Fruit fly (Drosophila melanogaster) whole organism: ENCODE results near the gene CrebA.

ENCODE experiments used
- CG8478 ChIP-seq: fragments of >200 bp; optimal IDR thresholded peaks from 2 replicates; lab custom pipeline; 2018; ENCODE audit warnings: inconsistent platforms
- Dll ChIP-seq: fragments of >200 bp; optimal IDR thresholded peaks from 2 replicates; lab custom pipeline; 2017
- EcR ChIP-seq, 2 experiments: fragments of >200 bp; optimal IDR thresholded peaks; 2 replicates each; lab custom pipeline; 2017; ENCODE audit warnings: missing biosample characterization in 2 of 2, missing genetic modification characterization in 2 of 2, missing genetic modification reagents in 2 of 2
- pan ChIP-seq: fragments of >200 bp; optimal IDR thresholded peaks from 2 replicates; lab custom pipeline; 2017
- psq ChIP-seq: fragments of >200 bp; optimal IDR thresholded peaks from 2 replicates; lab custom pipeline; 2017
- usp ChIP-seq: fragments of >200 bp; optimal IDR thresholded peaks from 2 replicates; lab custom pipeline; 2017; ENCODE audit warnings: missing biosample characterization, missing genetic modification characterization, mixed read lengths

CrebA gene

DNA sequence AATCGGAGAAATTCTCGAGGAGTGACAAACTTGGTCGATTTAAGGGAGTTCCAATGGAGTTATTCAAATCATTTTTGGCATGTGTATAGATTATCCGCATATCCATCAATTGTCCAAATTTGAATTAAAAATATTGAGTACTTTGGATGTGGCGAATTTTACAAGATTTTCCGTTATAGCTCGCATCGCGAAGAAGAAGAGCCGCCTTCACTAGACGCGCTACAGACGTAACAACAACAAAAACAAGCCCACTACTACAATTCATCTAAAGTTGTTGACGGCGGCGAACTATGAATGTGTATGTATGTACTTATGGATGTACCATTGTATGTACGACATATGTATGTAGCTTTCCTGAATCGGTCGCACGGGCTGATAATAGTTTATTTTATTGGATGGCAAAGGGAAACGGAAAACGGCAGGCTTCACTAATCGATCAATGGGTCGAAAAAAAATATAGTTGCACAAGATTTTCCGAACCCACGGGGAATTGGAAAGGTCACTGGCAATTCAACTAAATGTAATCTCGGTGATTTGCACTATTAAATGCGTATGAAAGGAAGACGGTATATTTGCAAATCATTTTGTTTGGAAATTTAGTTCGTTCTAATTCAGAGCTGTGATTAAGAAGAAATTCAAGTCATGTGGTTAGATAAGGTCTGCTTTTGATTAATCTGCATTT lies 20.2 kb upstream of the CrebA start:
- TF ChIP-seq CG8478 (lab: Kevin White, UChicago) = no peak
- TF ChIP-seq Dll = no peak
- no peak for TF ChIP-seq psq (lab: Kevin White, UChicago)
- TF ChIP-seq EcR (GFP tag; optimal IDR thresholded peaks at IDR 0.05; lab: Kevin White, UChicago) = no peak
- TF ChIP-seq usp (GFP tag; lab: Kevin White, UChicago) = no peak
- TF ChIP-seq pan (lab: Kevin White, UChicago) = no peak

DNA sequence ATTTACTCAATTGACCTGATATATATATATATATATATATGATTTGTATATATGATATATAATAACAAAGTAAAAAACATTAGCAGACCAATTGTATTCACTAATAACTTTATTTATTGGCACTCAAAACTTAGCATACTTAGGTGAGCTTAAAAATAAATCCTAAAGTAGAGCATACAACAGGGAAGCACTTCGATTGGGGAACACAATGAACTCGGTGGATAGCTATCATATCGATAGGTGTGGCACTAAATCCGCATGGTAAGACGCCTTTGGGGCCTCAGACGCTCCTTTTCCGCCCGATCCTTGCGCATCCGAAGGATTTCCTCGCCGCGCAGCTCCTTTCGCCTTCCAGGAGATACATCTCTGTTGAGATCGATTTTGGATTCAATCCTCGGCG lies 18.8 kb upstream of the CrebA start:
- TF ChIP-seq EcR (GFP tag; optimal IDR thresholded peaks at IDR 0.05; lab: Kevin White, UChicago) (no peak), psq (lab: Kevin White, UChicago) (no peak), usp (GFP tag; lab: Kevin White, UChicago) (no peak)

DNA sequence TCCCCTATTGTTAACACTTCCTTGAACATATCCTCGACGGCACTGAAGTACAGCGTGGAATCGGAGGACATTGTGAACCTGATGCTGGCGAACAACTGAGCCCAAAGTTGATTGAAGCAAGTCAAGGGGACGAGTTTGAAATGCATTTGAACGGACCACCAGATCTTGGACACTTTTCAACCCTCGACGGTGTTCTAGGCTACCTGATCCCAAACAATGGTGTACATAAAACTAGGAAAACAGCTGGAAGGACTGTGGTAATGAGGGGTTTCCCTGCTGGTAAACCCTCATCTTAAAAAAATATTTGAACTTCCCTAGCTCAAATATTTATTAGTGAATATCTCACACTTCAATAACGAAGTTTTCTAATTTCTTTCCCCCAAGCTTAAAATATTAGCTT lies 18.2 kb upstream of the CrebA start, which contains the start of gene CG13454:
Gene CG13454, minus strand, starts transcription at position 101 of the 400 bp plus-strand sequence.
- TF ChIP-seq Dll = no peak
- no peak for TF ChIP-seq psq (lab: Kevin White, UChicago)
- TF ChIP-seq EcR (GFP tag; optimal IDR thresholded peaks at IDR 0.05; lab: Kevin White, UChicago) = no peak
- no peak for TF ChIP-seq usp (GFP tag; lab: Kevin White, UChicago)
- TF ChIP-seq pan (lab: Kevin White, UChicago) = no peak
- TF ChIP-seq CG8478 (lab: Kevin White, UChicago) = no peak

DNA sequence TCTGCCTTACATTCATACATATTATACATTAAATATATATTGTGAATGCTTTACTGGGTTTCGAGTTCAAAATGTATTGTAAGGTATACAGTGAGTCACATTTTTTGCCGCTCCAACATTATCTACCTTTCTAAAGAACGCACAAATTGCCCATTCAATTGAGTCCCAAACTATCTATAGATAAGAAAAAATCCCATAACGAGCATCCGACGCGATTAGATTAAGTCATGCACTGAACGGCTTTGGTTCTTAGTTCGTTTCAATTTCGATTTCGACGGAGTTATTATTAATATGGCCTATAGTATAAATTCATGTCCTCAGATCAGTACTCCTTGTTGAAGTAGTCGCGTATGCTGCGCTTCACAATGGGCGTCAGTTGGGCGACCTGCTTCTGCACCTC lies 17.7 kb upstream of the CrebA start:
- no peak for TF ChIP-seq CG8478 (lab: Kevin White, UChicago)
- TF ChIP-seq EcR (GFP tag; optimal IDR thresholded peaks at IDR 0.05; lab: Kevin White, UChicago) = no peak
- TF ChIP-seq Dll = no peak
- TF ChIP-seq psq (lab: Kevin White, UChicago) = no peak
- TF ChIP-seq pan (lab: Kevin White, UChicago) = no peak
- TF ChIP-seq usp (GFP tag; lab: Kevin White, UChicago) = no peak

DNA sequence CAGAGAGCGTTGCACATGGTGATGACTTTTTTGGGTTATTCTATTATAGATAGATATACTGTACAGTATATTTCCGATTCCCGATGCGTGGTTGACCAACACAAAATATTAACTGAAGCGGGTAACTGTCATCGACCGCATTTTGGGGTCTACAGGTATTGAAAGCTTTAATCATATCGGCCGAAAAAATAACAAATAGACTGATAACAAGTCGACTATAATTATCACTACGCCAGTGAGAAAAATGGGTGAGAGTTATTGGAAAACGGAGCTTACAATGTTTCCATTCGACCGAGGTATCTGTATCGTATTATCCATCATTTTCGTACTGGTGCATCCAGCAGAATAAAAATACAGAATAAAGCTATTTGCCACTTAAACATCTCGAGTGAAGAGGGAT lies 16.9 kb upstream of the CrebA start:
- TF ChIP-seq usp (GFP tag; lab: Kevin White, UChicago) = no peak
- TF ChIP-seq psq (lab: Kevin White, UChicago) = no peak
- no peak for TF ChIP-seq Dll
- TF ChIP-seq CG8478 (lab: Kevin White, UChicago) = no peak
- TF ChIP-seq EcR (GFP tag; optimal IDR thresholded peaks at IDR 0.05; lab: Kevin White, UChicago) = no peak

DNA sequence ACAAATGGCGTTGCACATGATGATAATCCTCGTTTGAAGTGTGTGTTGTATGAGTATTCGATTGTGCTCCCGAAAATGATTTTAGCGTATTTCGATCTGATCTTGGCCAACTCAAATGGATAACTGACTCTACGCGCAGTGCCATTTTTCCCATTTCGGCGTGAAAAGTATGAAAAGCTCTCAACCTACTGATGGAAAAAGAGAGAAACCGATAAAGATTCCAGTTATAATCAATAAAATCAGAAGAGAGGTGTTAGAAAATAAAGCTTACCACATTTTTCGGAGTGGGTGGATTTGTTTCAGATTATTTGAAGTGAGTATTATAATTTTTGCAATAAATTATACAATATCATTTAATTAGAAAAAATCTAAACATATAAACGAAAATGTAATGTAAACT lies 15.7 kb upstream of the CrebA start, which contains the start of gene mex1:
Gene mex1, minus strand, starts transcription at position 101 of the 400 bp plus-strand sequence.
- no peak for TF ChIP-seq Dll
- TF ChIP-seq EcR (GFP tag; optimal IDR thresholded peaks at IDR 0.05; lab: Kevin White, UChicago) = no peak
- TF ChIP-seq CG8478 (lab: Kevin White, UChicago) = no peak
- TF ChIP-seq usp (GFP tag; lab: Kevin White, UChicago) = no peak
- no peak for TF ChIP-seq pan (lab: Kevin White, UChicago)

DNA sequence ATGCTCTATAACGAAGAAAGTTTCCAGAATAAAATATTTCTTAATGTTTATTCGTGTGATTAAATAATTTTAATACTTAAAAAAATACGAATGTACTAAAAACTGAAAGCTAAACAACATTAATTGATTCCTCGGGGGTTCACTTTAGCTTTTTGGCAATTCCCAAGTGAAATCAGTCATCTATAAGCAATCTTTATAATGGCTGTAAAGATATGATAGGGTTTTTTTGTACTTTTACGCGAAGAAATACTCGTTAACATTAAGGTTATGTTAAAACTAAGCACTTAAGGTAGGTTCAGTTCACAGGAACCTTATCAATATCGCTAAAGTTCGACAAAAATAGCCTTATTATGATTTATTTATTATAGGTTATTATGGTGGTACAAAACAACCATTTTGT lies 15.3 kb upstream of the CrebA start:
- no peak for TF ChIP-seq CG8478 (lab: Kevin White, UChicago)
- no peak for TF ChIP-seq psq (lab: Kevin White, UChicago)
- no peak for TF ChIP-seq EcR (GFP tag; optimal IDR thresholded peaks at IDR 0.05; lab: Kevin White, UChicago)
- TF ChIP-seq pan (lab: Kevin White, UChicago) = no peak
- TF ChIP-seq usp (GFP tag; lab: Kevin White, UChicago) = no peak
- TF ChIP-seq Dll = no peak

DNA sequence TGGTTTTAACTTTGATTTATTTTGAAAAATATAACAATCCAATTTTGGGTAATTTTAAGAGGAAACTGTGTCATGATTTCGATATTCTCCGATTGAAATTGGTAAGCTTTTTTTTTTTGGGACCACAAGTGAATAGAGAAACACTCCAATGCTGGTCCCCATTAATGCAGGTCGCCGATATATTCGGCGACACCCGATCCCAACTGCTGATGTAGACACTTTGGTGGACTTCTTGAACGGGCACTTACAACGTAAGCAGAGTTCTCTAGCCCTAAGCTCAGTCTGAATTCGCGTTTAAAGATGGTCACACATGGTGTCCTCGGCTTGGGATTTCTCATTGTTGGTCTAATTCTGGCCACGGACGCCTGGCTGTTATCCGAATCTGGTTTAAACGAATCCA lies 14.9 kb upstream of the CrebA start, which contains the start of gene yellow-k:
Gene yellow-k, plus strand, starts transcription at position 301 of the 400 bp plus-strand sequence.
- no peak for TF ChIP-seq CG8478 (lab: Kevin White, UChicago)

DNA sequence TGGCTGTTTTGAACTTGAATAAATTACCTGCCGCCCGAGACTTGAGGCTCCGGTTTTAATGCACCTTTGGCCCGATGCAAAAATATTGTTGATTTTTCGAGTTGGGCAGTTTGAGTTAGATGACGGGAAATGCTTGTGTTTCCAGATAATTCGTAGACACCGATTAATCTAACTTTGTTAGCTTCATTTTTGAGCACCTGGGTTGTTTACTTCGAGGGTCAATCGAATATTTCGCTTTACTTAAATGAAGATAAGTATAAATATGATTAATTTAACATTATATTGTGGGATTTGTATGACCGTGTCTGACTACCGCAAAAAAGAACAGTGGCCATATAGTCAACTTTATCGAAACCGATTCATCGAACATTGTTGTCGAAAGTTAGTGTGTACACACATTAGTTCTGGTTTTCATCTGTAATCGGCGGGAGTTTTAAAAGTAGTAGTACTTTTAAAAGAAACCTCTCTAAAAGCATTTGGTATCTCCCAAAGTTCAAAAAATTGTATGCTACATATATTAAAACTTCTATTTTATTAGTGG lies 11.3 kb upstream of the CrebA start, which contains the start of gene CG7945:
Gene CG7945, minus strand, starts transcription at position 332 of the 541 bp plus-strand sequence.
- no peak for TF ChIP-seq psq (lab: Kevin White, UChicago)
- no peak for TF ChIP-seq pan (lab: Kevin White, UChicago)
- no peak for TF ChIP-seq EcR (GFP tag; optimal IDR thresholded peaks at IDR 0.05; lab: Kevin White, UChicago)
- TF ChIP-seq Dll = no peak
- TF ChIP-seq CG8478 (lab: Kevin White, UChicago) = no peak
- TF ChIP-seq usp (GFP tag; lab: Kevin White, UChicago) = no peak

DNA sequence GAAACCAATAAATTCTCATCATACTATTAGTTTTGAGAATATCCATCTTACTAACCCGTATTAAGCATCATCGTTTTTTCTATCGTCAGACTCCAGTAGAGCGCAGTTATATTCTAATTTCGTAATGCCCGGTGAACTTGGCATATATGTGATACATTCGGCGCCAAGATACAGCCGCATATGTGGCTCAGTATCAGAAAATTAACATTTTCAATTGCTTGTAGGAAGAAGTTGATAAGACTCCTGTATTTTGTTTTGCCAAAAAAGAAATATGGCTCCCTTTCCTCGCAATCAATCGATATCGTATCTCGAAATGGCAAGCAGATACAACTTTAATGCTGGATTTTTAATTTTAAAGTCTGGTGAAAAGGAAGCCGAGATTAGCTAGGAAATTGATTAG lies 10.0 kb upstream of the CrebA start, which contains the start of gene CG33986:
Gene CG33986, minus strand, starts transcription at position 101 of the 400 bp plus-strand sequence.
- TF ChIP-seq pan (lab: Kevin White, UChicago) = no peak
- no peak for TF ChIP-seq Dll
- TF ChIP-seq CG8478 (lab: Kevin White, UChicago) = no peak
- no peak for TF ChIP-seq usp (GFP tag; lab: Kevin White, UChicago)
- TF ChIP-seq psq (lab: Kevin White, UChicago) = no peak
- TF ChIP-seq EcR (GFP tag; optimal IDR thresholded peaks at IDR 0.05; lab: Kevin White, UChicago) = no peak

DNA sequence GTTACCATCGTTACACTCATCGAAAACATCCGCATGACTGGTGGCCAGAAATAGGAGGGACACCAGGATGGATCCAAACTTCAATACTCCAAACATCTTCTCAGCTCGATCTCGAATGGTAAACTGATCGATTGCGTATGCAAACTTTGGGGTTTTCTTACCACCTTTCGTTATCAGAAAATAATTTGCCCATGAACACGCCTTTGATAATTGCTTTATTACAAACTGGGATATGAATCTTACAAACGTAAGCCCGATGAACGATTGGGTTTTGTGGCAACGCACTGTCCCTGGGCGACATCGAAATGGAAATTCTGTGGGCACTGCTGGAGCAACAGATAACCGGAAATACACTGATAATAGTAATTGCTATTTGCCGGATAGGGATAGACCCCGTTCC lies 8.5 kb upstream of the CrebA start, which contains the start of gene CG33985:
Gene CG33985, minus strand, starts transcription at position 101 of the 400 bp plus-strand sequence.
- TF ChIP-seq Dll (no peak), CG8478 (lab: Kevin White, UChicago) (no peak), usp (GFP tag; lab: Kevin White, UChicago) (no peak), pan (lab: Kevin White, UChicago) (no peak), psq (lab: Kevin White, UChicago) (no peak), EcR (GFP tag; optimal IDR thresholded peaks at IDR 0.05; lab: Kevin White, UChicago) (no peak)

DNA sequence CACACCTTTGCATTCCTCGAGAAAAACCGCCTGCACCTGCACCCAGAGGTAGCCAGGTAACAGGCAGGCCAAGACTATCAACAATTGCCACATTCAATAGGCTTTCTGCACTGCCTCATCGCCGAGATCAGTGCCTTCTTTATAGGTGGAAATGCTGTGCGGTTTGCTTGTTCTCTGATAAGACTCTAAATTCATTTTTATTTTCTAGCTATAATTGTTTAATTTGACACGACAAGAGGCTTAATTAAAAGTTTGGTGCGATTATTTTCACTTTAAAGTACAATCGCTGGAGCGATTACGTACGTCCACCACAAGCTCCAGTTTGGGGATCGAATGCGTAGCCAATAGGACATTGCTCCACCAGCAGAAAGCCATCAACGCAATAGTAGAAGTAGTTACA lies 7.8 kb upstream of the CrebA start, which contains the start of gene CG42729:
Gene CG42729, minus strand, starts transcription at position 101 of the 400 bp plus-strand sequence.
- no peak for TF ChIP-seq CG8478 (lab: Kevin White, UChicago)
- no peak for TF ChIP-seq pan (lab: Kevin White, UChicago)
